Worm (Caenorhabditis elegans) whole organism, L3 larva: ENCODE results near the gene R07E3.7.

ENCODE experiments used
- R02D3.7 ChIP-seq: fragments of 150-350 bp; optimal IDR thresholded peaks from 2 replicates; lab custom pipeline; 2014; ENCODE audit warnings: missing biosample characterization, missing genetic modification characterization
- ZK546.5 ChIP-seq: sonication (generic microtip); optimal IDR thresholded peaks from 2 replicates; lab custom pipeline; 2017; ENCODE audit warnings: missing biosample characterization, missing genetic modification characterization
- aly-2 ChIP-seq: fragments of 150-350 bp; optimal IDR thresholded peaks from 2 replicates; lab custom pipeline; 2014; ENCODE audit warnings: missing biosample characterization, missing genetic modification characterization
- ama-1 ChIP-seq: fragments of 150-350 bp; optimal IDR thresholded peaks from 2 replicates; lab custom pipeline; 2018
- ceh-16 ChIP-seq: sonication (generic microtip); optimal IDR thresholded peaks from 2 replicates; lab custom pipeline; 2017; ENCODE audit warnings: missing biosample characterization, missing genetic modification characterization
- ceh-82 ChIP-seq: fragments of 150-350 bp; optimal IDR thresholded peaks from 2 replicates; lab custom pipeline; 2014; ENCODE audit warnings: missing biosample characterization, missing genetic modification characterization
- ceh-9 ChIP-seq: sonication (generic microtip); optimal IDR thresholded peaks from 2 replicates; lab custom pipeline; 2018; ENCODE audit warnings: missing biosample characterization, missing genetic modification characterization
- elt-1 ChIP-seq: fragments of 150-350 bp; optimal IDR thresholded peaks from 2 replicates; lab custom pipeline; 2014; ENCODE audit warnings: missing biosample characterization, missing genetic modification characterization
- elt-2 ChIP-seq: sonication (generic microtip); optimal IDR thresholded peaks from 2 replicates; lab custom pipeline; 2016; ENCODE audit warnings: missing genetic modification reagents, mild to moderate bottlenecking, missing genetic modification characterization, missing compliant biosample characterization
- eor-1 ChIP-seq, 2 experiments: fragments of 150-350 bp; optimal IDR thresholded peaks; 2 replicates each; lab custom pipeline; 2014 to 2018; ENCODE audit warnings: missing biosample characterization in 2 of 2, missing genetic modification characterization in 2 of 2
- fkh-10 ChIP-seq: sonication (generic microtip); optimal IDR thresholded peaks from 2 replicates; lab custom pipeline; 2017; ENCODE audit warnings: missing biosample characterization, missing genetic modification reagents, missing genetic modification characterization
- fkh-2 ChIP-seq: fragments of 150-350 bp; optimal IDR thresholded peaks from 2 replicates; lab custom pipeline; 2014; ENCODE audit warnings: missing biosample characterization, missing genetic modification reagents, missing genetic modification characterization
- fos-1 ChIP-seq: fragments of 150-350 bp; optimal IDR thresholded peaks from 2 replicates; lab custom pipeline; 2014; ENCODE audit warnings: missing biosample characterization, missing genetic modification characterization
- hmg-11 ChIP-seq: sonication (generic microtip); optimal IDR thresholded peaks from 2 replicates; lab custom pipeline; 2016; ENCODE audit warnings: missing genetic modification characterization, missing compliant biosample characterization
- lin-15B ChIP-seq: fragments of 150-350 bp; optimal IDR thresholded peaks from 2 replicates; lab custom pipeline; 2014; ENCODE audit warnings: missing biosample characterization, missing genetic modification characterization
- lin-39 ChIP-seq: fragments of 150-350 bp; optimal IDR thresholded peaks from 2 replicates; lab custom pipeline; 2018; ENCODE audit warnings: missing biosample characterization, missing genetic modification reagents, missing genetic modification characterization
- mml-1 ChIP-seq: fragments of 150-350 bp; sonication (generic microtip); optimal IDR thresholded peaks from 3 replicates; lab custom pipeline; 2014; ENCODE audit warnings: missing biosample characterization, missing genetic modification characterization
- nfya-1 ChIP-seq: sonication (generic microtip); optimal IDR thresholded peaks from 2 replicates; lab custom pipeline; 2017; ENCODE audit warnings: missing genetic modification characterization, mild to moderate bottlenecking, missing compliant biosample characterization, antibody characterized with exemption, moderate library complexity; ENCODE audit not compliant: insufficient read depth
- nhr-11 ChIP-seq: fragments of 150-350 bp; optimal IDR thresholded peaks from 2 replicates; lab custom pipeline; 2014; ENCODE audit warnings: missing biosample characterization, missing genetic modification characterization
- nhr-12 ChIP-seq: fragments of 150-350 bp; optimal IDR thresholded peaks from 2 replicates; lab custom pipeline; 2014; ENCODE audit warnings: missing biosample characterization, missing genetic modification characterization
- nhr-23 ChIP-seq: fragments of 150-350 bp; optimal IDR thresholded peaks from 2 replicates; lab custom pipeline; 2014; ENCODE audit warnings: missing biosample characterization, missing genetic modification reagents, missing genetic modification characterization
- nhr-237 ChIP-seq: fragments of 150-350 bp; optimal IDR thresholded peaks from 2 replicates; lab custom pipeline; 2014; ENCODE audit warnings: missing biosample characterization, missing genetic modification characterization
- nhr-25 ChIP-seq: sonication (generic microtip); optimal IDR thresholded peaks from 2 replicates; lab custom pipeline; 2017; ENCODE audit warnings: missing biosample characterization, missing genetic modification characterization
- nhr-28 ChIP-seq: fragments of 150-350 bp; optimal IDR thresholded peaks from 2 replicates; lab custom pipeline; 2014; ENCODE audit warnings: missing biosample characterization, missing genetic modification characterization
- nhr-43 ChIP-seq: sonication (generic microtip); optimal IDR thresholded peaks from 2 replicates; lab custom pipeline; 2016; ENCODE audit warnings: mild to moderate bottlenecking, missing genetic modification characterization, missing compliant biosample characterization; ENCODE audit not compliant: poor library complexity, severe bottlenecking
- nhr-67 ChIP-seq: fragments of 150-350 bp; optimal IDR thresholded peaks from 2 replicates; lab custom pipeline; 2014; ENCODE audit warnings: missing biosample characterization, missing genetic modification characterization
- nhr-76 ChIP-seq: fragments of 150-350 bp; sonication (generic microtip); optimal IDR thresholded peaks from 5 replicates; lab custom pipeline; 2014; ENCODE audit warnings: missing biosample characterization, missing genetic modification characterization
- pha-4 ChIP-seq: fragments of 150-350 bp; optimal IDR thresholded peaks from 2 replicates; lab custom pipeline; 2014; ENCODE audit warnings: missing biosample characterization, missing genetic modification reagents, missing genetic modification characterization
- pqm-1 ChIP-seq: fragments of 150-350 bp; optimal IDR thresholded peaks from 2 replicates; lab custom pipeline; 2017; ENCODE audit warnings: missing biosample characterization, missing genetic modification characterization, inconsistent platforms
- snpc-4 ChIP-seq: fragments of 150-350 bp; optimal IDR thresholded peaks from 2 replicates; lab custom pipeline; 2014; ENCODE audit warnings: missing biosample characterization, missing genetic modification characterization
- tbx-2 ChIP-seq: sonication (generic microtip); optimal IDR thresholded peaks from 2 replicates; lab custom pipeline; 2016; ENCODE audit warnings: mild to moderate bottlenecking, missing genetic modification characterization, missing compliant biosample characterization
- unc-62 ChIP-seq: fragments of 150-350 bp; sonication (generic microtip); optimal IDR thresholded peaks from 4 replicates; lab custom pipeline; 2014; ENCODE audit warnings: missing biosample characterization, missing genetic modification reagents, missing genetic modification characterization
- zag-1 ChIP-seq: fragments of 150-350 bp; optimal IDR thresholded peaks from 2 replicates; lab custom pipeline; 2014; ENCODE audit warnings: missing biosample characterization, missing genetic modification characterization
- ztf-11 ChIP-seq: fragments of 150-350 bp; optimal IDR thresholded peaks from 2 replicates; lab custom pipeline; 2014; ENCODE audit warnings: missing biosample characterization, missing genetic modification characterization

The R07E3.7 gene

ce11 chrX:10372556-10372955 is 17.0 kb upstream of the R07E3.7 start, which contains the start of gene Y49A10A.2:
Gene Y49A10A.2, minus strand, starts transcription at chrX:10372664.
- TF ChIP-seq R02D3.7 (tag; lab: Kevin White, UChicago) (no peak), nhr-237 (tag; lab: Kevin White, UChicago) (no peak), nhr-23 (tag; lab: Kevin White, UChicago) (peak; percentile 21), zag-1 (tag; lab: Kevin White, UChicago) (no peak), mml-1 (no peak), snpc-4 (tag; lab: Kevin White, UChicago) (peak; percentile 23), fos-1 (tag; lab: Kevin White, UChicago) (no peak), ztf-11 (no peak), nhr-25 (no peak), hmg-11 (tag; lab: Kevin White, UChicago) (peak; percentile 45), nhr-28 (tag; lab: Kevin White, UChicago) (no peak), nfya-1 (tag; lab: Kevin White, UChicago) (peak; percentile 49), fkh-10 (no peak), fkh-2 (tag; lab: Kevin White, UChicago) (no peak), pha-4 (tag; lab: Kevin White, UChicago) (peak; percentile 36), ceh-16 (tag; lab: Kevin White, UChicago) (no peak), unc-62 (GFP tag; lab: Kevin White, UChicago) (no peak), ceh-82 (tag; lab: Kevin White, UChicago) (no peak), nhr-12 (tag; lab: Kevin White, UChicago) (no peak), nhr-11 (tag; lab: Kevin White, UChicago) (no peak)

DNA sequence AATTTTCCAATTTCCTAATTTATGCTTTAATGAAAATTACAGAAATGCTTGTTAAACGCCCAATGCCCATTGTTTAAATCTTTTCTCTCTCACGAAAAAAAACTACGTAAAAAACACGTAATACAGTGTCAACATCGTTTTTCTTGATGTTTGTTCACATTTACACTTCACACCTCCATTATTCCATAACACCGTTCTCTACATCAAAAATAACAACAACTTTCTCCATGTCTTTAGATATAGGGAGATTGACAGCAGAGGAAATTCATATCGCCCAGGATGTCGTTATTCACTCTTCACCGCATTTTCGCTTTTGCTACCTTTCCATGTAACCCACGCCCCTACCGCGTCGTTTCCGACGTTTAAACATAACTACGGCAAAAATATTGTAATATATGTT is 2.5 kb upstream of the R07E3.7 start, which contains the start of gene efhc-1:
TSS of gene efhc-1 (plus strand) at position 301 of the 400 bp plus-strand sequence.
- TF ChIP-seq aly-2 (tag; lab: Kevin White, UChicago) (no peak), ZK546.5 (tag; lab: Kevin White, UChicago) (no peak), tbx-2 (tag; lab: Kevin White, UChicago) (no peak), nhr-25 (no peak), eor-1 (tag; optimal IDR thresholded peaks at IDR 0.05; lab: Kevin White, UChicago) (no peak), nhr-11 (tag; lab: Kevin White, UChicago) (no peak), lin-15B (tag; lab: Kevin White, UChicago) (no peak), mml-1 (no peak), ama-1 (lab: Kevin White, UChicago) (no peak), hmg-11 (tag; lab: Kevin White, UChicago) (no peak), unc-62 (GFP tag; lab: Kevin White, UChicago) (no peak)

- TF ChIP-seq nhr-11 (tag; lab: Kevin White, UChicago) (no peak), ceh-16 (tag; lab: Kevin White, UChicago) (no peak), ceh-9 (tag; lab: Kevin White, UChicago) (no peak), lin-39 (no peak), nhr-23 (tag; lab: Kevin White, UChicago) (no peak), nhr-43 (no peak), ztf-11 (no peak), nhr-76 (tag; lab: Kevin White, UChicago) (no peak), nfya-1 (tag; lab: Kevin White, UChicago) (no peak), nhr-12 (tag; lab: Kevin White, UChicago) (no peak), ceh-82 (tag; lab: Kevin White, UChicago) (no peak), snpc-4 (tag; lab: Kevin White, UChicago) (no peak), mml-1 (no peak)
Measured at ce11 chrX:10353857-10354256, 1.7 kb downstream of the R07E3.7 start.

ce11 chrX:10350151-10350550 is 5.4 kb downstream of the R07E3.7 start:
- TF ChIP-seq nhr-67 (tag; lab: Kevin White, UChicago) (no peak), nhr-23 (tag; lab: Kevin White, UChicago) (peak; percentile 33)
- TF ChIP-seq, all 47 proteins: peak for 1

DNA sequence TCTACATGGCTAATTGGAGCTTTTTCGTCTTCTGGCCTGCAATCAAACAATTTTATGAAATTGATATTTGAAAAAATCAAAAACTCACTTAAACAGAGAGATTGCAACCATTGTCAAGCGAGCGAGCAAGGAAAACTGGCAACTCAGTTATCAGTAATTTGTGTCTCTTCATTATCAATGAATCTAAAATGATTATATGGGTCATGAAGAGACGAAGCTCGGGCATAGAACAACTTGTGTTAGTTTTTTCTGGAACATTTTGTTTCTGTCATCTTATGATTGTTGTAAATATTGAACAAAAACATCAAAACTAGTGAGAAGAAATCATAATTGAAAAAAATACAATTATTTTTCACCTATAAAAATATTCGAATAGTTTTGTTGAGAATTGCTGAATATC is 14.6 kb downstream of the R07E3.7 start, which contains the start of gene R07E3.1:
TSS of gene R07E3.1 (minus strand) at position 176 of the 400 bp plus-strand sequence.
- no peak for TF ChIP-seq elt-1 (tag; lab: Kevin White, UChicago)
- TF ChIP-seq fkh-2 (tag; lab: Kevin White, UChicago): no peak
- TF ChIP-seq elt-2 (tag; lab: Kevin White, UChicago): peak; percentile 87
- TF ChIP-seq pha-4 (tag; lab: Kevin White, UChicago): peak; percentile 59
- peak; percentile 79 for TF ChIP-seq pqm-1 (tag; lab: Kevin White, UChicago)
- TF ChIP-seq R02D3.7 (tag; lab: Kevin White, UChicago): no peak
- TF ChIP-seq, all 47 proteins: peak for 3
